Worm (Caenorhabditis elegans): ENCODE measurements around the gene hot-2.

Gene hot-2

ce11 chrV:19233469-19233868, 58.9 kb downstream of the hot-2 start, which contains the start of gene fbxb-116:
fbxb-116 (plus strand) TSS chrV:19233769.
- TF ChIP-seq madf-10 (tag; optimal IDR thresholded peaks at IDR 0.05): no peak

ce11 chrV:19237204-19237603, 62.6 kb downstream of the hot-2 start, which contains the start of gene fbxb-2:
fbxb-2 (minus strand) TSS chrV:19237304.
- TF ChIP-seq madf-6 (GFP tag; IDR thresholded peaks at IDR 0.05): no peak
- TF ChIP-seq B0261.1 (tag; optimal IDR thresholded peaks at IDR 0.05): no peak
- no peak for TF ChIP-seq ztf-3 (GFP tag; optimal IDR thresholded peaks at IDR 0.05)
- TF ChIP-seq nhr-179 (tag; optimal IDR thresholded peaks at IDR 0.05): no peak
- no peak for TF ChIP-seq lir-1 (GFP tag; conservative IDR thresholded peaks at IDR 0.05)
- no peak for TF ChIP-seq tlf-1 (GFP tag; optimal IDR thresholded peaks at IDR 0.05)
- TF ChIP-seq aptf-3 (GFP tag; IDR thresholded peaks at IDR 0.05): no peak
- no peak for TF ChIP-seq C06A6.2 (GFP tag; conservative IDR thresholded peaks at IDR 0.05)
- no peak for TF ChIP-seq lin-35 (GFP tag; optimal IDR thresholded peaks at IDR 0.05)
- no peak for TF ChIP-seq F37B4.10 (GFP tag; IDR thresholded peaks at IDR 0.05)
- no peak for TF ChIP-seq ztf-25 (GFP tag; IDR thresholded peaks at IDR 0.05)
- no peak for TF ChIP-seq ccch-3 (GFP tag; optimal IDR thresholded peaks at IDR 0.05)
- TF ChIP-seq lag-1 (GFP tag; IDR thresholded peaks at IDR 0.05): no peak
- no peak for TF ChIP-seq attf-5 (GFP tag; optimal IDR thresholded peaks at IDR 0.05)
